Fruit fly (Drosophila melanogaster) whole organism, embryonic: Measurements from ENCODE around the gene mts.

Source experiments
- Awh ChIP-seq: fragments of 200-800 bp; sonication (Bioruptor generic); IDR thresholded peaks from 2 replicates; pipeline ENCODE4, ENCODE4 v1.3.6; 2022; ENCODE audit warnings: missing biosample characterization, missing genetic modification characterization
- CG10274 ChIP-seq: fragments of 200-800 bp; sonication (Bioruptor generic); optimal IDR thresholded peaks from 3 replicates; lab custom pipeline; 2017; ENCODE audit warnings: missing biosample characterization, mild to moderate bottlenecking, missing genetic modification characterization
- CG11085 ChIP-seq: fragments of 200-800 bp; sonication (Bioruptor generic); IDR thresholded peaks from 2 replicates; pipeline ENCODE4 v1.3.6; 2022; ENCODE audit warnings: missing biosample characterization, missing genetic modification characterization
- CG12104 ChIP-seq: fragments of 200-800 bp; sonication (Bioruptor generic); optimal IDR thresholded peaks from 3 replicates; lab custom pipeline; 2016; ENCODE audit warnings: missing biosample characterization, missing genetic modification characterization
- CG12299 ChIP-seq: fragments of 200-800 bp; sonication (Bioruptor generic); optimal IDR thresholded peaks from 2 replicates; lab custom pipeline; 2018; ENCODE audit warnings: missing biosample characterization, mild to moderate bottlenecking, missing genetic modification characterization
- CG15479 ChIP-seq: fragments of 200-800 bp; sonication (Bioruptor generic); optimal IDR thresholded peaks from 3 replicates; lab custom pipeline; 2019; ENCODE audit warnings: missing biosample characterization, mild to moderate bottlenecking, missing genetic modification characterization, moderate library complexity
- CG17186 ChIP-seq: fragments of 200-800 bp; sonication (Bioruptor generic); optimal IDR thresholded peaks from 3 replicates; lab custom pipeline; 2017; ENCODE audit warnings: missing biosample characterization, missing genetic modification reagents, missing genetic modification characterization
- CG17802 ChIP-seq: fragments of 200-800 bp; sonication (Bioruptor generic); optimal IDR thresholded peaks from 2 replicates; lab custom pipeline; 2018; ENCODE audit warnings: missing biosample characterization, mild to moderate bottlenecking, missing genetic modification characterization, moderate library complexity
- CG17829 ChIP-seq: fragments of 200-800 bp; optimal IDR thresholded peaks from 2 replicates; lab custom pipeline; 2019; ENCODE audit warnings: missing biosample characterization, mild to moderate bottlenecking, missing genetic modification characterization, moderate library complexity
- CG18011 ChIP-seq: fragments of 200-800 bp; sonication (Bioruptor generic); optimal IDR thresholded peaks from 2 replicates; lab custom pipeline; 2017; ENCODE audit warnings: missing biosample characterization, missing genetic modification characterization, mild to moderate bottlenecking, moderate library complexity, missing genotype
- CG18262 ChIP-seq: fragments of 200-800 bp; optimal IDR thresholded peaks from 3 replicates; lab custom pipeline; 2019; ENCODE audit warnings: missing biosample characterization, mild to moderate bottlenecking, missing genetic modification characterization, moderate library complexity
- CG1832 ChIP-seq: fragments of 200-800 bp; sonication (Bioruptor generic); optimal IDR thresholded peaks from 2 replicates; lab custom pipeline; 2017; ENCODE audit warnings: missing biosample characterization, mild to moderate bottlenecking, missing genetic modification characterization, inconsistent platforms
- CG18619 ChIP-seq: fragments of 200-800 bp; sonication (Bioruptor generic); optimal IDR thresholded peaks from 3 replicates; lab custom pipeline; 2017; ENCODE audit warnings: missing biosample characterization, mild to moderate bottlenecking, missing genetic modification characterization
- CG3838 ChIP-seq: fragments of 200-800 bp; sonication (Bioruptor generic); optimal IDR thresholded peaks from 3 replicates; lab custom pipeline; 2016; ENCODE audit warnings: missing biosample characterization, missing genetic modification characterization
- CG42726 ChIP-seq: fragments of 200-800 bp; sonication (Bioruptor generic); IDR thresholded peaks from 2 replicates; pipeline ENCODE4 v1.3.6; 2022; ENCODE audit warnings: missing biosample characterization, missing genetic modification characterization; ENCODE audit not compliant: partially characterized antibody
- CG4854 ChIP-seq: fragments of 200-800 bp; sonication (Bioruptor generic); optimal IDR thresholded peaks from 2 replicates; lab custom pipeline; 2016; ENCODE audit warnings: missing biosample characterization, missing genetic modification characterization, inconsistent platforms
- CG6175 ChIP-seq: fragments of 200-800 bp; sonication (Bioruptor generic); IDR thresholded peaks from 3 replicates; pipeline ENCODE4 v1.3.6; 2022; ENCODE audit warnings: missing biosample characterization, missing genetic modification characterization
- CG6254 ChIP-seq: fragments of 200-800 bp; sonication (Bioruptor generic); optimal IDR thresholded peaks from 3 replicates; lab custom pipeline; 2017; ENCODE audit warnings: mild to moderate bottlenecking, missing biosample characterization, missing genetic modification reagents, missing genetic modification characterization
- CG6791 ChIP-seq: fragments of 200-800 bp; sonication (Bioruptor generic); IDR thresholded peaks from 3 replicates; pipeline ENCODE4 v1.3.6; 2022; ENCODE audit warnings: missing biosample characterization, missing genetic modification characterization; ENCODE audit not compliant: partially characterized antibody
- CG7556 ChIP-seq: fragments of 200-800 bp; sonication (Bioruptor generic); optimal IDR thresholded peaks from 2 replicates; lab custom pipeline; 2017; ENCODE audit warnings: missing biosample characterization, mild to moderate bottlenecking, missing genetic modification characterization
- CG7745 ChIP-seq: fragments of 200-800 bp; sonication (Bioruptor generic); optimal IDR thresholded peaks from 2 replicates; lab custom pipeline; 2018; ENCODE audit warnings: missing biosample characterization, mild to moderate bottlenecking, missing genetic modification characterization, moderate library complexity
- CG7839 ChIP-seq: fragments of 200-800 bp; sonication (Bioruptor generic); optimal IDR thresholded peaks from 3 replicates; lab custom pipeline; 2018; ENCODE audit warnings: missing biosample characterization, mild to moderate bottlenecking, missing genetic modification characterization, moderate library complexity
- CTCF ChIP-seq: fragments of 200-800 bp; sonication (Bioruptor generic); optimal IDR thresholded peaks from 2 replicates; lab custom pipeline; 2017; ENCODE audit warnings: missing biosample characterization, mild to moderate bottlenecking, missing genetic modification characterization, moderate library complexity
- CoRest ChIP-seq: fragments of 200-800 bp; sonication (Bioruptor generic); optimal IDR thresholded peaks from 3 replicates; lab custom pipeline; 2018; ENCODE audit warnings: missing biosample characterization, mild to moderate bottlenecking, missing genetic modification characterization, moderate library complexity
- D19B ChIP-seq: fragments of 200-800 bp; sonication (Bioruptor generic); optimal IDR thresholded peaks from 2 replicates; lab custom pipeline; 2017; ENCODE audit warnings: missing biosample characterization, mild to moderate bottlenecking, missing genetic modification characterization
- Dref ChIP-seq: fragments of 200-800 bp; sonication (Bioruptor generic); IDR thresholded peaks from 2 replicates; pipeline ENCODE4 v1.3.6; 2022; ENCODE audit warnings: missing biosample characterization, missing genetic modification characterization
- HHEX ChIP-seq: fragments of 200-800 bp; sonication (Bioruptor generic); optimal IDR thresholded peaks from 3 replicates; lab custom pipeline; 2017; ENCODE audit warnings: missing biosample characterization, mild to moderate bottlenecking, missing genetic modification characterization, missing genetic modification reagents
- Kr ChIP-seq: fragments of 200-800 bp; sonication (Bioruptor generic); optimal IDR thresholded peaks from 2 replicates; lab custom pipeline; 2017; ENCODE audit warnings: missing biosample characterization, mild to moderate bottlenecking, missing genetic modification characterization
- MTF-1 ChIP-seq: fragments of 200-800 bp; sonication (Bioruptor generic); optimal IDR thresholded peaks from 2 replicates; lab custom pipeline; 2018; ENCODE audit warnings: missing biosample characterization, mild to moderate bottlenecking, missing genetic modification characterization, borderline replicate concordance
- Meics ChIP-seq: fragments of 200-800 bp; sonication (Bioruptor generic); optimal IDR thresholded peaks from 2 replicates; lab custom pipeline; 2017; ENCODE audit warnings: missing biosample characterization, mild to moderate bottlenecking, missing genetic modification characterization
- NC2β ChIP-seq: fragments of 200-800 bp; sonication (Bioruptor generic); optimal IDR thresholded peaks from 2 replicates; lab custom pipeline; 2016; ENCODE audit warnings: missing biosample characterization, missing genetic modification characterization
- Rx ChIP-seq: fragments of 200-800 bp; sonication (Bioruptor generic); IDR thresholded peaks from 2 replicates; pipeline ENCODE4 v1.3.6; 2022; ENCODE audit warnings: missing biosample characterization, missing genetic modification characterization
- da ChIP-seq: fragments of 200-800 bp; sonication (Bioruptor generic); optimal IDR thresholded peaks from 2 replicates; lab custom pipeline; 2016; ENCODE audit warnings: missing biosample characterization, missing genetic modification characterization
- fu2 ChIP-seq: fragments of 200-800 bp; sonication (Bioruptor generic); optimal IDR thresholded peaks from 2 replicates; lab custom pipeline; 2016; ENCODE audit warnings: missing biosample characterization, missing genetic modification characterization
- gcm ChIP-seq: fragments of 200-800 bp; sonication (Bioruptor generic); optimal IDR thresholded peaks from 2 replicates; lab custom pipeline; 2019; ENCODE audit warnings: missing biosample characterization, mild to moderate bottlenecking, missing genetic modification characterization, moderate library complexity
- gro ChIP-seq: fragments of 200-800 bp; sonication (Bioruptor generic); optimal IDR thresholded peaks from 2 replicates; lab custom pipeline; 2016; ENCODE audit warnings: missing biosample characterization, missing genetic modification characterization
- hkb ChIP-seq, 2 experiments: fragments of 200-800 bp in 1 of 2; fragments of >200 bp in 1 of 2; sonication (Bioruptor generic) in 1 of 2; IDR thresholded peaks in 1 of 2; optimal IDR thresholded peaks in 1 of 2; 2 replicates each; pipeline versions ENCODE4 v1.3.6 to Lab custom; 2017 to 2022; ENCODE audit warnings: missing biosample characterization in 1 of 2, missing genetic modification characterization in 1 of 2
- klu ChIP-seq: fragments of 200-800 bp; sonication (Bioruptor generic); IDR thresholded peaks from 2 replicates; pipeline ENCODE4 v1.3.6; 2022; ENCODE audit warnings: missing biosample characterization, missing genetic modification characterization
- mld ChIP-seq: fragments of 200-800 bp; sonication (Bioruptor generic); IDR thresholded peaks from 3 replicates; pipeline ENCODE4 v1.3.6; 2022; ENCODE audit warnings: missing biosample characterization, missing genetic modification characterization; ENCODE audit not compliant: partially characterized antibody
- odd ChIP-seq: fragments of 200-800 bp; sonication (Bioruptor generic); optimal IDR thresholded peaks from 2 replicates; lab custom pipeline; 2017; ENCODE audit warnings: missing biosample characterization, mild to moderate bottlenecking, missing genetic modification characterization
- prd ChIP-seq, 3 experiments: fragments of >200 bp in 2 of 3; fragments of 200-800 bp in 1 of 3; sonication (Bioruptor generic) in 1 of 3; optimal IDR thresholded peaks in 2 of 3; IDR thresholded peaks in 1 of 3; 2 replicates in 2 of 3; 3 replicates in 1 of 3; pipeline versions ENCODE4 v1.3.6 to Lab custom; 2017 to 2022; ENCODE audit warnings: missing biosample characterization in 1 of 3, missing genetic modification characterization in 1 of 3
- sisA ChIP-seq: fragments of 200-800 bp; sonication (Bioruptor generic); IDR thresholded peaks from 2 replicates; pipeline ENCODE4 v1.3.6; 2022; ENCODE audit warnings: missing biosample characterization, missing genetic modification characterization
- slbo ChIP-seq: fragments of 200-800 bp; sonication (Bioruptor generic); IDR thresholded peaks from 2 replicates; pipeline ENCODE4 v1.3.6; 2022; ENCODE audit warnings: missing biosample characterization, missing genetic modification characterization
- slp2 ChIP-seq: fragments of 200-800 bp; sonication (Bioruptor generic); optimal IDR thresholded peaks from 2 replicates; lab custom pipeline; 2016; ENCODE audit warnings: missing biosample characterization, missing genetic modification characterization
- sr ChIP-seq: fragments of 200-800 bp; sonication (Bioruptor generic); IDR thresholded peaks from 3 replicates; pipeline ENCODE4 v1.3.6; 2022; ENCODE audit warnings: missing biosample characterization, missing genetic modification characterization
- ttk ChIP-seq: fragments of 200-800 bp; sonication (Bioruptor generic); IDR thresholded peaks from 2 replicates; pipeline ENCODE4 v2.1.2; 2022; ENCODE audit warnings: missing biosample characterization, missing genetic modification characterization
- twi ChIP-seq: fragments of 200-800 bp; optimal IDR thresholded peaks from 2 replicates; lab custom pipeline; 2019; ENCODE audit warnings: missing biosample characterization, mild to moderate bottlenecking, missing genetic modification characterization, moderate library complexity
- unpg ChIP-seq: fragments of 200-800 bp; sonication (Bioruptor generic); optimal IDR thresholded peaks from 3 replicates; lab custom pipeline; 2018; ENCODE audit warnings: missing biosample characterization, mild to moderate bottlenecking, missing genetic modification characterization, moderate library complexity
- vnd ChIP-seq: fragments of 200-800 bp; sonication (Bioruptor generic); IDR thresholded peaks from 3 replicates; pipeline ENCODE4 v1.3.6; 2022; ENCODE audit warnings: missing biosample characterization, missing genetic modification characterization; ENCODE audit not compliant: partially characterized antibody
- wor ChIP-seq: fragments of 200-800 bp; sonication (Bioruptor generic); IDR thresholded peaks from 2 replicates; pipeline ENCODE4 v1.3.6; 2022; ENCODE audit warnings: missing biosample characterization, missing genetic modification characterization

The mts gene

dm6 chr2L:7813357-7813756 lies 14.1 kb upstream of the mts start (continued):
- TF ChIP-seq twi (tag; lab: Kevin White, UChicago) (no peak), CG15479 (GFP tag; lab: Kevin White, UChicago) (no peak), prd (optimal IDR thresholded peaks at IDR 0.05; lab: Kevin White, UChicago) (no peak), prd (GFP tag; IDR thresholded peaks at IDR 0.05; lab: Robert Waterston, UW) (peak; percentile 29; the same call in 1 of the 3 replicates), CG6791 (GFP tag; lab: Robert Waterston, UW) (no peak), hkb (optimal IDR thresholded peaks at IDR 0.05; lab: Kevin White, UChicago) (no peak), hkb (GFP tag; IDR thresholded peaks at IDR 0.05; lab: Robert Waterston, UW) (no peak), CG1832 (GFP tag; lab: Kevin White, UChicago) (no peak), unpg (GFP tag; lab: Kevin White, UChicago) (peak; percentile 24), Awh (GFP tag; lab: Robert Waterston, UW) (peak; percentile 84), CG12104 (GFP tag; lab: Kevin White, UChicago) (peak; percentile 64), Dref (GFP tag; lab: Robert Waterston, UW) (no peak), gcm (GFP tag; lab: Kevin White, UChicago) (no peak), wor (GFP tag; lab: Robert Waterston, UW) (no peak), MTF-1 (peak; percentile 77), CG17802 (tag; lab: Kevin White, UChicago) (no peak), CoRest (tag; lab: Kevin White, UChicago) (peak; percentile 1), Rx (GFP tag; lab: Robert Waterston, UW) (no peak), CG6175 (GFP tag; lab: Robert Waterston, UW) (no peak), odd (GFP tag; lab: Kevin White, UChicago) (peak; percentile 54), CG11085 (no peak), CG10274 (GFP tag; lab: Kevin White, UChicago) (peak; percentile 14), gro (GFP tag; lab: Kevin White, UChicago) (peak; percentile 77), vnd (GFP tag; lab: Robert Waterston, UW) (no peak), CG42726 (GFP tag; lab: Robert Waterston, UW) (no peak), sisA (GFP tag; lab: Robert Waterston, UW) (no peak), fu2 (no peak), NC2β (GFP tag; lab: Kevin White, UChicago) (no peak), slbo (no peak), sr (GFP tag; lab: Robert Waterston, UW) (no peak), CG4854 (GFP tag; lab: Kevin White, UChicago) (peak; percentile 32), CG7745 (tag; lab: Kevin White, UChicago) (peak; percentile 99), CG3838 (GFP tag; lab: Kevin White, UChicago) (no peak), D19B (GFP tag; lab: Kevin White, UChicago) (peak; percentile 1), da (no peak), klu (no peak), Kr (no peak), CG18011 (GFP tag; lab: Kevin White, UChicago) (no peak), CG6254 (peak; percentile 69), CTCF (no peak), CG17829 (tag; lab: Kevin White, UChicago) (peak; percentile 3), CG7556 (GFP tag; lab: Kevin White, UChicago) (peak; percentile 34), slp2 (no peak), HHEX (GFP tag; lab: Kevin White, UChicago) (peak; percentile 77), CG12299 (tag; lab: Kevin White, UChicago) (peak; percentile 76), CG17186 (GFP tag; lab: Kevin White, UChicago) (peak; percentile 26), CG18619 (GFP tag; lab: Kevin White, UChicago) (peak; percentile 34), ttk (GFP tag; lab: Robert Waterston, UW) (no peak), CG18262 (peak; percentile 46), mld (GFP tag; lab: Robert Waterston, UW) (no peak), CG7839 (tag; lab: Kevin White, UChicago) (peak; percentile 11), Meics (GFP tag; lab: Kevin White, UChicago) (peak; percentile 69)
